Worm (Caenorhabditis elegans) whole organism, young adult: Measurements from ENCODE around the gene kap-1.

Source experiments
- F23B12.7 ChIP-seq: sonication (generic microtip); optimal IDR thresholded peaks from 2 replicates; lab custom pipeline; 2017; ENCODE audit warnings: missing genetic modification characterization, mild to moderate bottlenecking, missing compliant biosample characterization, antibody characterized with exemption, moderate library complexity; ENCODE audit not compliant: insufficient read depth
- F55B11.4 ChIP-seq: sonication (generic microtip); optimal IDR thresholded peaks from 2 replicates; lab custom pipeline; 2016; ENCODE audit warnings: missing compliant biosample characterization, missing genetic modification characterization, borderline replicate concordance; ENCODE audit not compliant: insufficient read depth
- aptf-2 ChIP-seq: fragments of 200-800 bp; sonication (Bioruptor generic); conservative IDR thresholded peaks from 2 replicates; pipeline ENCODE4 v1.3.6; 2022; ENCODE audit warnings: missing genetic modification reagents, missing genetic modification characterization, missing compliant biosample characterization
- aptf-3 ChIP-seq: fragments of 200-800 bp; sonication (Bioruptor generic); IDR thresholded peaks from 2 replicates; pipeline ENCODE4 v1.3.6; 2022; ENCODE audit warnings: missing genetic modification characterization, missing compliant biosample characterization
- attf-5 ChIP-seq: fragments of 200-800 bp; sonication (Bioruptor generic); optimal IDR thresholded peaks from 2 replicates; lab custom pipeline; 2018; ENCODE audit warnings: mild to moderate bottlenecking, missing genetic modification characterization, missing compliant biosample characterization
- ceh-27 ChIP-seq: fragments of 200-800 bp; sonication (Bioruptor generic); optimal IDR thresholded peaks from 2 replicates; lab custom pipeline; 2018; ENCODE audit warnings: mild to moderate bottlenecking, missing genetic modification characterization, moderate library complexity, missing compliant biosample characterization
- chd-7 ChIP-seq: sonication (generic microtip); optimal IDR thresholded peaks from 2 replicates; lab custom pipeline; 2016; ENCODE audit warnings: mild to moderate bottlenecking, missing genetic modification characterization, moderate library complexity, missing compliant biosample characterization
- dpl-1 ChIP-seq: fragments of 150-350 bp; optimal IDR thresholded peaks from 2 replicates; lab custom pipeline; 2014; ENCODE audit warnings: missing biosample characterization, missing genetic modification reagents, missing genetic modification characterization
- hsf-1 ChIP-seq: fragments of 200-800 bp; sonication (Bioruptor generic); IDR thresholded peaks from 2 replicates; pipeline ENCODE4 v1.3.6; 2022; ENCODE audit warnings: missing genetic modification reagents, missing genetic modification characterization, missing compliant biosample characterization
- pha-4 ChIP-seq: fragments of 150-350 bp; sonication (generic microtip); optimal IDR thresholded peaks from 2 replicates; lab custom pipeline; 2014; ENCODE audit warnings: missing biosample characterization, missing genetic modification reagents, missing genetic modification characterization
- ztf-26 ChIP-seq: sonication (generic microtip); optimal IDR thresholded peaks from 2 replicates; lab custom pipeline; 2017; ENCODE audit warnings: missing genetic modification characterization, missing compliant biosample characterization

ce11 chrIII:7358627-7359026 lies 20.0 kb downstream of the kap-1 start:
- TF ChIP-seq chd-7 (tag; lab: Kevin White, UChicago), result no peak
- no peak for TF ChIP-seq ztf-26 (tag; lab: Kevin White, UChicago)
- no peak for TF ChIP-seq pha-4
- TF ChIP-seq hsf-1 (GFP tag; lab: Robert Waterston, UW), result no peak
- TF ChIP-seq F55B11.4, result no peak
- TF ChIP-seq aptf-3 (GFP tag; lab: Robert Waterston, UW), result no peak
- TF ChIP-seq aptf-2 (GFP tag; lab: Robert Waterston, UW), result no peak
- no peak for TF ChIP-seq F23B12.7
- no peak for TF ChIP-seq dpl-1
- peak; percentile 9 for TF ChIP-seq attf-5 (GFP tag; lab: Kevin White, UChicago)
- TF ChIP-seq ceh-27, result no peak
